Worm (Caenorhabditis elegans) whole organism, early embryonic: Measurements from ENCODE around the gene nlp-35.

Experiments
- B0310.2 ChIP-seq: sonication (generic microtip); optimal IDR thresholded peaks from 2 replicates; lab custom pipeline; 2016; ENCODE audit warnings: mild to moderate bottlenecking, missing genetic modification characterization, missing compliant biosample characterization
- F13C5.2 ChIP-seq: sonication (generic microtip); optimal IDR thresholded peaks from 2 replicates; lab custom pipeline; 2017; ENCODE audit warnings: mild to moderate bottlenecking, missing genetic modification characterization, inconsistent platforms, missing compliant biosample characterization
- aly-1 ChIP-seq: sonication (generic microtip); optimal IDR thresholded peaks from 2 replicates; lab custom pipeline; 2016; ENCODE audit warnings: missing genetic modification characterization, missing compliant biosample characterization
- ama-1 ChIP-seq: fragments of 150-350 bp; optimal IDR thresholded peaks from 2 replicates; lab custom pipeline; 2014
- ceh-13 ChIP-seq: fragments of 200-800 bp; sonication (Bioruptor generic); optimal IDR thresholded peaks from 2 replicates; lab custom pipeline; 2018; ENCODE audit warnings: mild to moderate bottlenecking, missing genetic modification characterization, missing compliant biosample characterization
- ceh-36 ChIP-seq: sonication (generic microtip); optimal IDR thresholded peaks from 2 replicates; lab custom pipeline; 2016; ENCODE audit warnings: missing genetic modification characterization, inconsistent platforms, missing compliant biosample characterization
- ets-7 ChIP-seq: sonication (generic microtip); optimal IDR thresholded peaks from 2 replicates; lab custom pipeline; 2016; ENCODE audit warnings: missing genotype, missing genetic modification characterization, missing compliant biosample characterization
- flt-1 ChIP-seq: fragments of 200-800 bp; sonication (Bioruptor generic); IDR thresholded peaks from 2 replicates; pipeline ENCODE4 v1.3.6; 2022; ENCODE audit warnings: missing genetic modification characterization, missing compliant biosample characterization
- hmbx-1 ChIP-seq: sonication (generic microtip); optimal IDR thresholded peaks from 2 replicates; lab custom pipeline; 2016; ENCODE audit warnings: mild to moderate bottlenecking, missing genetic modification characterization, missing compliant biosample characterization
- hmg-4 ChIP-seq: fragments of 200-800 bp; sonication (Bioruptor generic); optimal IDR thresholded peaks from 2 replicates; lab custom pipeline; 2018; ENCODE audit warnings: mild to moderate bottlenecking, missing genetic modification characterization, missing compliant biosample characterization
- hnd-1 ChIP-seq: sonication (generic microtip); optimal IDR thresholded peaks from 2 replicates; lab custom pipeline; 2016; ENCODE audit warnings: missing genetic modification characterization, missing compliant biosample characterization
- pes-1 ChIP-seq: fragments of 200-800 bp; sonication (Bioruptor generic); IDR thresholded peaks from 2 replicates; pipeline ENCODE4 v1.3.6; 2022; ENCODE audit warnings: missing genetic modification reagents, missing genetic modification characterization, missing compliant biosample characterization
- scrt-1 ChIP-seq: fragments of 200-800 bp; sonication (Bioruptor generic); IDR thresholded peaks from 2 replicates; pipeline ENCODE4 v1.3.6; 2022; ENCODE audit warnings: missing genetic modification characterization, missing compliant biosample characterization
- sea-1 ChIP-seq: fragments of 200-800 bp; sonication (Bioruptor generic); conservative IDR thresholded peaks from 2 replicates; pipeline ENCODE4 v1.3.6; 2022; ENCODE audit warnings: missing genetic modification characterization, missing compliant biosample characterization
- tbx-11 ChIP-seq: fragments of 200-800 bp; sonication (Bioruptor generic); IDR thresholded peaks from 2 replicates; pipeline ENCODE4 v1.3.6; 2022; ENCODE audit warnings: missing genetic modification characterization, missing compliant biosample characterization
- tbx-37 ChIP-seq: fragments of 200-800 bp; sonication (Bioruptor generic); conservative IDR thresholded peaks from 2 replicates; pipeline ENCODE4 v1.3.6; 2022; ENCODE audit warnings: missing genetic modification reagents, missing genetic modification characterization, missing compliant biosample characterization
- tra-4 ChIP-seq: sonication (generic microtip); optimal IDR thresholded peaks from 2 replicates; lab custom pipeline; 2017; ENCODE audit warnings: missing genetic modification characterization, missing compliant biosample characterization

Gene nlp-35

ce11 chrIV:9538214-9538613 is 19.5 kb upstream of the nlp-35 start:
- TF ChIP-seq tbx-11 (GFP tag; lab: Robert Waterston, UW) (no peak), ama-1 (lab: Kevin White, UChicago) (no peak), hnd-1 (tag; lab: Kevin White, UChicago) (no peak), ceh-13 (GFP tag; lab: Kevin White, UChicago) (no peak), pes-1 (no peak), ceh-36 (tag; lab: Kevin White, UChicago) (no peak), aly-1 (tag; lab: Kevin White, UChicago) (no peak), tra-4 (tag; lab: Kevin White, UChicago) (no peak), sea-1 (GFP tag; lab: Robert Waterston, UW) (no peak), B0310.2 (tag; lab: Kevin White, UChicago) (no peak), tbx-37 (GFP tag; lab: Robert Waterston, UW) (no peak), hmg-4 (GFP tag; lab: Kevin White, UChicago) (no peak), flt-1 (no peak), ets-7 (tag; lab: Kevin White, UChicago) (no peak), hmbx-1 (tag; lab: Kevin White, UChicago) (no peak), F13C5.2 (tag; lab: Kevin White, UChicago) (no peak), scrt-1 (GFP tag; lab: Robert Waterston, UW) (no peak)

ce11 chrIV:9537500-9537899 is 18.8 kb upstream of the nlp-35 start:
- TF ChIP-seq hmg-4 (GFP tag; lab: Kevin White, UChicago) (no peak), scrt-1 (GFP tag; lab: Robert Waterston, UW) (no peak), ets-7 (tag; lab: Kevin White, UChicago) (no peak)

ce11 chrIV:9536124-9536523 is 17.4 kb upstream of the nlp-35 start:
- TF ChIP-seq tra-4 (tag; lab: Kevin White, UChicago): no peak
- no peak for TF ChIP-seq ama-1 (lab: Kevin White, UChicago)
- TF ChIP-seq hnd-1 (tag; lab: Kevin White, UChicago): no peak
- no peak for TF ChIP-seq hmbx-1 (tag; lab: Kevin White, UChicago)
- no peak for TF ChIP-seq scrt-1 (GFP tag; lab: Robert Waterston, UW)
- TF ChIP-seq ets-7 (tag; lab: Kevin White, UChicago): no peak
- TF ChIP-seq aly-1 (tag; lab: Kevin White, UChicago): no peak
- TF ChIP-seq tbx-37 (GFP tag; lab: Robert Waterston, UW): no peak

- TF ChIP-seq aly-1 (tag; lab: Kevin White, UChicago) (no peak), ceh-36 (tag; lab: Kevin White, UChicago) (no peak), tbx-37 (GFP tag; lab: Robert Waterston, UW) (no peak), pes-1 (no peak), hmbx-1 (tag; lab: Kevin White, UChicago) (no peak), tra-4 (tag; lab: Kevin White, UChicago) (no peak), hmg-4 (GFP tag; lab: Kevin White, UChicago) (no peak), ama-1 (lab: Kevin White, UChicago) (no peak), sea-1 (GFP tag; lab: Robert Waterston, UW) (no peak), F13C5.2 (tag; lab: Kevin White, UChicago) (no peak), tbx-11 (GFP tag; lab: Robert Waterston, UW) (no peak), B0310.2 (tag; lab: Kevin White, UChicago) (no peak), flt-1 (no peak), scrt-1 (GFP tag; lab: Robert Waterston, UW) (no peak)
Observed at ce11 chrIV:9535105-9535504, 16.4 kb upstream of the nlp-35 start.

DNA sequence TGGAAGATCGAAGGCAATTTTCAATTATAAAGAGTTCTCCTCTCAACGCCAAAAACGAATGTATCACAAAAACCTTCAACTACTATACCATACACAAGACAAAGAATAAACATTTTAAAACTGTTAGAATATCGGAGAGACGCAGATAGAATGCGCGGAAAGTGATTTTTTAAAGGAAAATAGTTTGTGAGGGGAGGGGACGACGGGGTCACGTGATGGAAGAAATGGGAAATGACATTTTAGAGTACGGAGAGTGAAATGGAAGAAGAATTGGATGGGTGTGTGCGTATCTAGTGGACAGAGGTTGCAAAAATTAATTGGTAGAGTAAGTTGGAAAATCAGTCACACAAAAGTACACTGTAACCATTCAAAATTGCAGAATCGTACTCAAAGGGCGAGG is 15.6 kb upstream of the nlp-35 start:
- no peak for TF ChIP-seq scrt-1 (GFP tag; lab: Robert Waterston, UW)
- no peak for TF ChIP-seq hmg-4 (GFP tag; lab: Kevin White, UChicago)
- no peak for TF ChIP-seq F13C5.2 (tag; lab: Kevin White, UChicago)
- no peak for TF ChIP-seq tbx-37 (GFP tag; lab: Robert Waterston, UW)
- no peak for TF ChIP-seq aly-1 (tag; lab: Kevin White, UChicago)
- no peak for TF ChIP-seq pes-1
- TF ChIP-seq ets-7 (tag; lab: Kevin White, UChicago): no peak
- no peak for TF ChIP-seq ceh-36 (tag; lab: Kevin White, UChicago)
- no peak for TF ChIP-seq sea-1 (GFP tag; lab: Robert Waterston, UW)
- no peak for TF ChIP-seq tbx-11 (GFP tag; lab: Robert Waterston, UW)
- no peak for TF ChIP-seq ama-1 (lab: Kevin White, UChicago)
- no peak for TF ChIP-seq tra-4 (tag; lab: Kevin White, UChicago)
- TF ChIP-seq B0310.2 (tag; lab: Kevin White, UChicago): no peak

- no peak for TF ChIP-seq tra-4 (tag; lab: Kevin White, UChicago)
- no peak for TF ChIP-seq scrt-1 (GFP tag; lab: Robert Waterston, UW)
- no peak for TF ChIP-seq hmbx-1 (tag; lab: Kevin White, UChicago)
- no peak for TF ChIP-seq hnd-1 (tag; lab: Kevin White, UChicago)
- no peak for TF ChIP-seq tbx-37 (GFP tag; lab: Robert Waterston, UW)
- TF ChIP-seq flt-1: no peak
- TF ChIP-seq ceh-13 (GFP tag; lab: Kevin White, UChicago): no peak
- no peak for TF ChIP-seq F13C5.2 (tag; lab: Kevin White, UChicago)
- no peak for TF ChIP-seq hmg-4 (GFP tag; lab: Kevin White, UChicago)
- TF ChIP-seq aly-1 (tag; lab: Kevin White, UChicago): no peak
Observed at ce11 chrIV:9533071-9533470, 14.3 kb upstream of the nlp-35 start, which contains the start of gene F56H11.2. Gene F56H11.2, minus strand, starts transcription at chrIV:9533171.

ce11 chrIV:9530768-9531167 is 12.0 kb upstream of the nlp-35 start:
- TF ChIP-seq tbx-37 (GFP tag; lab: Robert Waterston, UW) (no peak), B0310.2 (tag; lab: Kevin White, UChicago) (no peak), hmbx-1 (tag; lab: Kevin White, UChicago) (no peak), sea-1 (GFP tag; lab: Robert Waterston, UW) (no peak), hnd-1 (tag; lab: Kevin White, UChicago) (no peak), hmg-4 (GFP tag; lab: Kevin White, UChicago) (no peak), ets-7 (tag; lab: Kevin White, UChicago) (no peak), ceh-36 (tag; lab: Kevin White, UChicago) (no peak), flt-1 (no peak), aly-1 (tag; lab: Kevin White, UChicago) (no peak), tbx-11 (GFP tag; lab: Robert Waterston, UW) (no peak), tra-4 (tag; lab: Kevin White, UChicago) (no peak), pes-1 (no peak), ama-1 (lab: Kevin White, UChicago) (no peak), scrt-1 (GFP tag; lab: Robert Waterston, UW) (no peak), F13C5.2 (tag; lab: Kevin White, UChicago) (no peak)
